Worm (Caenorhabditis elegans): ENCODE data around the gene ccdc-55.

The ccdc-55 gene

DNA sequence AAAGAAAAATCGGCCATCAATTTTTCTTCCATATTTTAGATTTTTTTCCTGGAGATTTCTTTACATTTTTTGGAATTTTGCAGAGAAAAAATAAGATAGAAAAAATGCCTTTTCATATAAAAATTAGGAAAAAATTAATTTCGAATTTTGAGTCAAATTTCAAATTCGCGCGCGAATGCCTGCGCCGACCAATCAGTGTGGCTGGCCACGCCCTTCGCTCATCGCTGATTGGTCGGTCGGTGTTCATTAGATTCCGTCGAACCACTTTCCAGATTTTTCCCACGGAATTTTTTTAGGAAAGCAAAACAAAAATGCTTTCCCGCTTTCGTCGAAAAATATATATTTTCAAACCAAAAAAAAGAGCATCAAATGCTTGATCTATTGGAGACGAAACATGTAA is 48.2 kb downstream of the ccdc-55 start:
- no peak for TF ChIP-seq hmg-20 (GFP tag; IDR thresholded peaks at IDR 0.05)
- peak; percentile 55; the same call in 1 of the 2 replicates for TF ChIP-seq nfyb-1 (GFP tag; IDR thresholded peaks at IDR 0.05)

ce11 chrIII:4119736-4120135 is 48.8 kb downstream of the ccdc-55 start:
- TF ChIP-seq B0336.3 (GFP tag; IDR thresholded peaks at IDR 0.05) (no peak), F49E8.2 (tag; optimal IDR thresholded peaks at IDR 0.05; ENCODE audit: insufficient read depth) (no peak), nfya-2 (GFP tag; IDR thresholded peaks at IDR 0.05) (no peak), tbp1 (GFP tag; optimal IDR thresholded peaks at IDR 0.05) (no peak), attf-3 (GFP tag; conservative IDR thresholded peaks at IDR 0.05) (no peak), sdz-38 (tag; optimal IDR thresholded peaks at IDR 0.05) (no peak), egl-44 (GFP tag; IDR thresholded peaks at IDR 0.05) (no peak), nhr-120 (GFP tag; IDR thresholded peaks at IDR 0.05) (no peak)

Measured in whole organism, young adult.